Fruit fly (Drosophila melanogaster): ENCODE results near the gene SNF4Agamma.

Gene SNF4Agamma

dm6 chr3R:21184373-21185132 lies 44.0 kb downstream of the SNF4Agamma start (continued):
- TF ChIP-seq D19B (GFP tag; optimal IDR thresholded peaks at IDR 0.05) (peak; percentile 36), hth (optimal IDR thresholded peaks at IDR 0.05) (no peak), Myb (GFP tag; optimal IDR thresholded peaks at IDR 0.05) (peak; percentile 98), bigmax (GFP tag; optimal IDR thresholded peaks at IDR 0.05) (no peak), CG16813 (GFP tag; IDR thresholded peaks at IDR 0.05; ENCODE audit: partially characterized antibody) (0 out of 3 replicates have a peak, but pooled peaks have one; percentile 17), CG32767 (GFP tag; IDR thresholded peaks at IDR 0.05) (no peak), CG15696 (tag; optimal IDR thresholded peaks at IDR 0.05) (peak; percentile 74), CG30403 (GFP tag; optimal IDR thresholded peaks at IDR 0.05) (peak; percentile 65), zfh1 (GFP tag; IDR thresholded peaks at IDR 0.05) (peak; percentile 76), sna (GFP tag; IDR thresholded peaks at IDR 0.05; ENCODE audit: partially characterized antibody) (no peak), onecut (GFP tag; IDR thresholded peaks at IDR 0.05) (peak; percentile 74), CG8290 (GFP tag; optimal IDR thresholded peaks at IDR 0.05) (peak; percentile 72), CG8290 (tag; optimal IDR thresholded peaks at IDR 0.05) (peak; percentile 41 to 86), odd (GFP tag; optimal IDR thresholded peaks at IDR 0.05) (peak; percentile 65), gsb (GFP tag; IDR thresholded peaks at IDR 0.05) (peak; percentile 50; the same call in 1 of the 2 replicates), CG34422 (GFP tag; IDR thresholded peaks at IDR 0.05) (peak; percentile 80), CG16815 (GFP tag; optimal IDR thresholded peaks at IDR 0.05) (peak; percentile 58), vvl (GFP tag; IDR thresholded peaks at IDR 0.05) (peak; percentile 90), sob (GFP tag; IDR thresholded peaks at IDR 0.05) (peak; percentile 87), CG15514 (GFP tag; optimal IDR thresholded peaks at IDR 0.05) (peak; percentile 83), mld (GFP tag; IDR thresholded peaks at IDR 0.05; ENCODE audit: partially characterized antibody) (no peak), CG16863 (GFP tag; optimal IDR thresholded peaks at IDR 0.05) (peak; percentile 65), rib (GFP tag; IDR thresholded peaks at IDR 0.05) (no peak), Hey (tag; optimal IDR thresholded peaks at IDR 0.05) (peak; percentile 22), MTF-1 (GFP tag; optimal IDR thresholded peaks at IDR 0.05; ENCODE audit: borderline replicate concordance) (peak; percentile 83), CG10267 (tag; optimal IDR thresholded peaks at IDR 0.05) (peak; percentile 54), row (GFP tag; IDR thresholded peaks at IDR 0.05) (peak; percentile 35; the same call in 1 of the 3 replicates), ato (GFP tag; IDR thresholded peaks at IDR 0.05; ENCODE audit: partially characterized antibody) (0 out of 2 replicates have a peak, but pooled peaks have one; percentile 34), Mes4 (GFP tag; optimal IDR thresholded peaks at IDR 0.05) (peak; percentile 66), CG6683 (GFP tag; optimal IDR thresholded peaks at IDR 0.05) (peak; percentile 47), CG13624 (GFP tag; optimal IDR thresholded peaks at IDR 0.05) (peak; percentile 77), CG10959 (GFP tag; IDR thresholded peaks at IDR 0.05) (peak; percentile 69), gsb-n (tag; optimal IDR thresholded peaks at IDR 0.05) (peak; percentile 12), CG17361 (GFP tag; IDR thresholded peaks at IDR 0.05) (peak; percentile 60; the same call in 2 of the 3 replicates), run (tag; optimal IDR thresholded peaks at IDR 0.05) (no peak), org-1 (GFP tag; optimal IDR thresholded peaks at IDR 0.05) (peak; percentile 27), Dfd (GFP tag; optimal IDR thresholded peaks at IDR 0.05) (peak in 1 of 2 experiments; percentile 81), sens-2 (GFP tag; IDR thresholded peaks at IDR 0.05) (peak; percentile 52; the same call in 1 of the 2 replicates), BEAF-32 (GFP tag; optimal IDR thresholded peaks at IDR 0.05) (peak; percentile 25), fd3F (GFP tag; optimal IDR thresholded peaks at IDR 0.05) (peak; percentile 4), gfzf (GFP tag; optimal IDR thresholded peaks at IDR 0.05) (peak; percentile 1), NC2β (GFP tag; optimal IDR thresholded peaks at IDR 0.05) (peak; percentile 72), CG9932 (GFP tag; IDR thresholded peaks at IDR 0.05) (peak; percentile 81), HHEX (GFP tag; optimal IDR thresholded peaks at IDR 0.05) (peak; percentile 73), BtbVII (GFP tag; optimal IDR thresholded peaks at IDR 0.05) (peak; percentile 64), gcm (GFP tag; optimal IDR thresholded peaks at IDR 0.05) (peak; percentile 25), CG12071 (GFP tag; optimal IDR thresholded peaks at IDR 0.05) (peak; percentile 67), CG2889 (GFP tag; IDR thresholded peaks at IDR 0.05) (no peak), CG7963 (GFP tag; IDR thresholded peaks at IDR 0.05; ENCODE audit: partially characterized antibody) (no peak)
